Fruit fly (Drosophila melanogaster): ENCODE data around the gene CG18558.

DNA sequence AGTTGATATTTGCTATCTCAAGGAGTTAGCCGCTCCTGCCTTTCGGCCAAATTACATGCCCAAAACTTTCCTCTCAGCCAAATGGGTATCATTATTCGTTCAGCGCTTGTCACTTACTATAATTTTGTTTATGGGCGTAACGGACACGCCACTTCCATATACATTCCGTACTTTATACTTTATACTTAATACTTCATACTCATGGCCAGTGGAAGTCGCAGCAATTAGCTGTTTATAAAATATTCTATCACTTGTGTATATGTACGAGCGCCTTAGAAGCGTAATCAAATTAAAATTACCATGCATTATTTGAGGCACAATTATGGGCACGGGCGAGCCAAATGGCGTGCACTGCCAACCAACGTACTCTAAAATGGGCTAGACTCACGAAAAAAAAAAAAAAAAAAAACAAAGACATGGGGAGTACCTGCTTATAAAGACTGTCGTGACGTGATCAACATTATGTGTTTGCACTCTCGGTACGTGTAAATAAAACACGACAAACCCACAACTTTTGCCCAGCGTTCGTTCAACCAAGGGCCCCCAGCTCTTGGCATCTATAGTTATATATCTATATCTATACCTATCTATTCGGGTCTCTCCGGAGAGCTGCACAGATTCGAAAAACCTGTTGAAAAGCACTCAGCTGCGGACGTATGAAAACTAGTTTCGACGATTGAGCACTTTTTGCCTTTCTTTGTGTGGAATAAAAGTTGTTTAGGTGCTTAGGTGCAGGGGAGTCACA is 17.0 kb upstream of the CG18558 start:
- peak in 1 of 2 experiments; percentile 73 for TF ChIP-seq EcR (GFP tag; optimal IDR thresholded peaks at IDR 0.05)
- no peak for TF ChIP-seq pan (optimal IDR thresholded peaks at IDR 0.05)
- TF ChIP-seq CG8478 (optimal IDR thresholded peaks at IDR 0.05) = no peak
- TF ChIP-seq usp (GFP tag; optimal IDR thresholded peaks at IDR 0.05) = no peak
- TF ChIP-seq Dll (optimal IDR thresholded peaks at IDR 0.05) = no peak
- no peak for TF ChIP-seq psq (optimal IDR thresholded peaks at IDR 0.05)
